Worm (Caenorhabditis elegans): Measurements from ENCODE around the gene nhr-232.

DNA sequence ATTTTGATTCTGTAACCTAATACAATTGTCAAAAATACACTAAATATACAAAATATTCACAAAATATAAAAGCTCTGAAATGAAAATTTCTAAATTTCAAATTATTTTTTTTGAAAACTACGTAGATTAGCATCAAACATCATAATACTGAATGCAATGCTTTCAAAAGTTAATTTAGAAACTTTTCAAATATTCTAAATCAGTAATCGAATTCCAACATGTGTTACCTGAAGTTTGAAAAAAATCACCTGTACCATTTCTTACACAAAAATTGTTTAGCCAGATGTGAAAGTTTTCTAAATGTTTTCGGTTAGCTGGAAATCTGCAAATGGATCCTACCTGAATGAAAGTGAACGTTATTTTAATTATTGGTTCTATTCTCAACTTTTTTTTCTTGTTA is 34.0 kb upstream of the nhr-232 start, which contains the start of gene C12D8.20:
- TF ChIP-seq flt-1 (GFP tag; IDR thresholded peaks at IDR 0.05): no peak
- no peak for TF ChIP-seq ets-7 (tag; optimal IDR thresholded peaks at IDR 0.05)
- TF ChIP-seq sea-1 (GFP tag; conservative IDR thresholded peaks at IDR 0.05): no peak
- TF ChIP-seq F13C5.2 (tag; optimal IDR thresholded peaks at IDR 0.05): no peak
- TF ChIP-seq B0310.2 (tag; optimal IDR thresholded peaks at IDR 0.05): no peak
- no peak for TF ChIP-seq hmbx-1 (tag; optimal IDR thresholded peaks at IDR 0.05)
- no peak for TF ChIP-seq ama-1 (optimal IDR thresholded peaks at IDR 0.05)
- TF ChIP-seq tbx-11 (GFP tag; IDR thresholded peaks at IDR 0.05): no peak
- TF ChIP-seq hmg-4 (GFP tag; optimal IDR thresholded peaks at IDR 0.05): no peak
- no peak for TF ChIP-seq ceh-13 (GFP tag; optimal IDR thresholded peaks at IDR 0.05)
- TF ChIP-seq pes-1 (GFP tag; IDR thresholded peaks at IDR 0.05): no peak
- no peak for TF ChIP-seq ceh-36 (tag; optimal IDR thresholded peaks at IDR 0.05)
